Worm (Caenorhabditis elegans) whole organism, L4 larva: Measurements from ENCODE around the gene xbx-9.

Source experiments
- D1046.2 ChIP-seq: fragments of 200-800 bp; sonication (Bioruptor generic); IDR thresholded peaks from 2 replicates; pipeline ENCODE4 v1.3.6; 2022; ENCODE audit warnings: missing genetic modification characterization, missing compliant biosample characterization
- F37D6.2 ChIP-seq: sonication (generic microtip); optimal IDR thresholded peaks from 2 replicates; lab custom pipeline; 2016; ENCODE audit warnings: mild to moderate bottlenecking, missing genetic modification characterization, missing compliant biosample characterization
- F44E2.7 ChIP-seq: fragments of 200-800 bp; sonication (Bioruptor generic); IDR thresholded peaks from 2 replicates; pipeline ENCODE4 v2.1.2; 2022; ENCODE audit warnings: missing genetic modification characterization, missing compliant biosample characterization
- R02D3.7 ChIP-seq: fragments of 150-350 bp; sonication (generic microtip); optimal IDR thresholded peaks from 3 replicates; lab custom pipeline; 2014; ENCODE audit warnings: missing biosample characterization, missing genetic modification characterization
- T26A8.4 ChIP-seq: fragments of 200-800 bp; sonication (Bioruptor generic); IDR thresholded peaks from 2 replicates; pipeline ENCODE4 v1.3.6; 2022; ENCODE audit warnings: missing genetic modification characterization, missing compliant biosample characterization
- ZK337.2 ChIP-seq: fragments of 200-800 bp; sonication (Bioruptor generic); IDR thresholded peaks from 2 replicates; pipeline ENCODE4 v1.3.6; 2022; ENCODE audit warnings: missing genetic modification reagents, missing genetic modification characterization, missing compliant biosample characterization
- ama-1 ChIP-seq: fragments of 150-350 bp; optimal IDR thresholded peaks from 2 replicates; lab custom pipeline; 2014; ENCODE audit warnings: inconsistent platforms, mixed read lengths
- arid-1 ChIP-seq: fragments of 200-800 bp; sonication (Bioruptor generic); conservative IDR thresholded peaks from 2 replicates; pipeline ENCODE4 v1.3.6; 2022; ENCODE audit warnings: missing genetic modification reagents, missing genetic modification characterization, missing compliant biosample characterization
- ceh-20 ChIP-seq: fragments of 200-800 bp; sonication (Bioruptor generic); IDR thresholded peaks from 2 replicates; pipeline ENCODE4 v1.3.6; 2022; ENCODE audit warnings: missing genetic modification reagents, missing genetic modification characterization, missing compliant biosample characterization
- ceh-28 ChIP-seq: fragments of 150-350 bp; optimal IDR thresholded peaks from 2 replicates; lab custom pipeline; 2014; ENCODE audit warnings: missing biosample characterization, missing genetic modification reagents, missing genetic modification characterization
- ceh-62 ChIP-seq: sonication (generic microtip); optimal IDR thresholded peaks from 2 replicates; lab custom pipeline; 2017; ENCODE audit warnings: missing biosample characterization, missing genetic modification characterization
- ces-1 ChIP-seq: fragments of 150-350 bp; sonication (generic microtip); optimal IDR thresholded peaks from 4 replicates; lab custom pipeline; 2014; ENCODE audit warnings: missing biosample characterization, missing genetic modification reagents, missing genetic modification characterization
- cey-2 ChIP-seq: sonication (generic microtip); optimal IDR thresholded peaks from 3 replicates; lab custom pipeline; 2017; ENCODE audit warnings: missing genetic modification characterization, mild to moderate bottlenecking, missing compliant biosample characterization, antibody characterized with exemption, borderline replicate concordance; ENCODE audit not compliant: insufficient read depth
- ctbp-1 ChIP-seq: fragments of 200-800 bp; sonication (Bioruptor generic); IDR thresholded peaks from 2 replicates; pipeline ENCODE4 v1.3.6; 2022; ENCODE audit warnings: missing genetic modification reagents, missing genetic modification characterization, missing compliant biosample characterization
- duxl-1 ChIP-seq: sonication (generic microtip); optimal IDR thresholded peaks from 2 replicates; lab custom pipeline; 2016; ENCODE audit warnings: mild to moderate bottlenecking, missing genetic modification characterization, moderate library complexity, missing compliant biosample characterization; ENCODE audit not compliant: poor library complexity
- egl-27 ChIP-seq: sonication (generic microtip); optimal IDR thresholded peaks from 3 replicates; lab custom pipeline; 2017; ENCODE audit warnings: missing biosample characterization, missing genetic modification reagents, missing genetic modification characterization
- egl-43 ChIP-seq: fragments of 200-800 bp; sonication (Bioruptor generic); IDR thresholded peaks from 2 replicates; pipeline ENCODE4 v1.3.6; 2022; ENCODE audit warnings: missing genetic modification reagents, missing genetic modification characterization, missing compliant biosample characterization
- fkh-10 ChIP-seq: fragments of 150-350 bp; optimal IDR thresholded peaks from 2 replicates; lab custom pipeline; 2014; ENCODE audit warnings: missing biosample characterization, missing genetic modification reagents, missing genetic modification characterization
- fos-1 ChIP-seq: fragments of 150-350 bp; optimal IDR thresholded peaks from 2 replicates; lab custom pipeline; 2014; ENCODE audit warnings: missing biosample characterization, missing genetic modification characterization
- hif-1 ChIP-seq, 2 experiments: sonication (generic microtip); optimal IDR thresholded peaks; 2 replicates each; lab custom pipeline; 2016 to 2017; ENCODE audit warnings: missing compliant biosample characterization in 2 of 2, missing genetic modification characterization in 2 of 2, missing genetic modification reagents in 2 of 2, missing genotype in 2 of 2, mild to moderate bottlenecking in 1 of 2
- hlh-30 ChIP-seq: sonication (generic microtip); optimal IDR thresholded peaks from 2 replicates; lab custom pipeline; 2017; ENCODE audit warnings: antibody characterized with exemption, mild to moderate bottlenecking, missing genetic modification characterization, missing compliant biosample characterization; ENCODE audit not compliant: insufficient read depth
- jun-1 ChIP-seq: fragments of 150-350 bp; optimal IDR thresholded peaks from 2 replicates; lab custom pipeline; 2014; ENCODE audit warnings: missing biosample characterization, missing genetic modification reagents, missing genetic modification characterization
- lin-1 ChIP-seq: fragments of 200-800 bp; sonication (Bioruptor generic); IDR thresholded peaks from 2 replicates; pipeline ENCODE4 v1.3.6; 2022; ENCODE audit warnings: missing genetic modification reagents, missing genetic modification characterization, missing compliant biosample characterization
- lin-13 ChIP-seq: fragments of 150-350 bp; optimal IDR thresholded peaks from 2 replicates; lab custom pipeline; 2014; ENCODE audit warnings: missing biosample characterization, missing genetic modification reagents, missing genetic modification characterization
- lin-15B ChIP-seq: fragments of 150-350 bp; sonication (generic microtip); optimal IDR thresholded peaks from 3 replicates; lab custom pipeline; 2014; ENCODE audit warnings: missing biosample characterization, missing genetic modification characterization
- lin-29 ChIP-seq: fragments of 200-800 bp; sonication (Bioruptor generic); IDR thresholded peaks from 2 replicates; pipeline ENCODE4 v1.3.6; 2022; ENCODE audit warnings: missing genetic modification reagents, missing genetic modification characterization, missing compliant biosample characterization
- lin-39 ChIP-seq: fragments of 150-350 bp; optimal IDR thresholded peaks from 2 replicates; lab custom pipeline; 2014; ENCODE audit warnings: missing biosample characterization, missing genetic modification reagents, missing genetic modification characterization
- lsy-2 ChIP-seq, 2 experiments: fragments of 150-350 bp in 1 of 2; sonication (generic microtip) in 1 of 2; optimal IDR thresholded peaks; 2 replicates each; lab custom pipeline; 2014 to 2017; ENCODE audit warnings: missing biosample characterization in 2 of 2, missing genetic modification characterization in 2 of 2
- madf-9 ChIP-seq: fragments of 200-800 bp; sonication (Bioruptor generic); conservative IDR thresholded peaks from 2 replicates; pipeline ENCODE4 v1.3.6; 2022; ENCODE audit warnings: missing genetic modification reagents, missing genetic modification characterization, missing compliant biosample characterization
- mes-2 ChIP-seq: sonication (generic microtip); optimal IDR thresholded peaks from 2 replicates; lab custom pipeline; 2016; ENCODE audit warnings: missing genotype, mild to moderate bottlenecking, missing genetic modification characterization, missing compliant biosample characterization; ENCODE audit not compliant: poor library complexity, severe bottlenecking
- mxl-2 ChIP-seq: fragments of 200-800 bp; sonication (Bioruptor generic); conservative IDR thresholded peaks from 2 replicates; pipeline ENCODE4 v1.3.6; 2022; ENCODE audit warnings: missing genetic modification reagents, missing genetic modification characterization, missing compliant biosample characterization
- mxl-3 ChIP-seq: fragments of 200-800 bp; sonication (Bioruptor generic); optimal IDR thresholded peaks from 2 replicates; lab custom pipeline; 2018; ENCODE audit warnings: mild to moderate bottlenecking, missing genetic modification characterization, missing compliant biosample characterization
- nhr-10 ChIP-seq: fragments of 150-350 bp; optimal IDR thresholded peaks from 2 replicates; lab custom pipeline; 2014; ENCODE audit warnings: missing biosample characterization, missing genetic modification characterization
- nhr-102 ChIP-seq: sonication (generic microtip); optimal IDR thresholded peaks from 2 replicates; lab custom pipeline; 2016; ENCODE audit warnings: mild to moderate bottlenecking, missing genetic modification characterization, moderate library complexity, missing compliant biosample characterization
- nhr-11 ChIP-seq: fragments of 150-350 bp; optimal IDR thresholded peaks from 2 replicates; lab custom pipeline; 2014; ENCODE audit warnings: missing biosample characterization, missing genetic modification characterization
- nhr-111 ChIP-seq: fragments of 200-800 bp; sonication (Bioruptor generic); optimal IDR thresholded peaks from 2 replicates; lab custom pipeline; 2018; ENCODE audit warnings: mild to moderate bottlenecking, missing genetic modification characterization, missing compliant biosample characterization
- nhr-41 ChIP-seq: fragments of 200-800 bp; sonication (Bioruptor generic); IDR thresholded peaks from 2 replicates; pipeline ENCODE4 v1.3.6; 2022; ENCODE audit warnings: missing genetic modification reagents, missing genetic modification characterization, missing compliant biosample characterization
- nhr-42 ChIP-seq: fragments of 200-800 bp; sonication (Bioruptor generic); IDR thresholded peaks from 2 replicates; pipeline ENCODE4 v1.3.6; 2022; ENCODE audit warnings: missing genetic modification characterization, missing compliant biosample characterization
- nhr-48 ChIP-seq: sonication (generic microtip); optimal IDR thresholded peaks from 2 replicates; lab custom pipeline; 2016; ENCODE audit warnings: mild to moderate bottlenecking, missing genetic modification characterization, missing compliant biosample characterization
- nhr-77 ChIP-seq: fragments of 150-350 bp; optimal IDR thresholded peaks from 2 replicates; lab custom pipeline; 2014; ENCODE audit warnings: missing biosample characterization, missing genetic modification characterization
- pqm-1 ChIP-seq: sonication (generic microtip); optimal IDR thresholded peaks from 2 replicates; lab custom pipeline; 2017; ENCODE audit warnings: missing biosample characterization, missing genetic modification characterization
- spr-3 ChIP-seq: fragments of 200-800 bp; sonication (Bioruptor generic); optimal IDR thresholded peaks from 2 replicates; lab custom pipeline; 2018; ENCODE audit warnings: mild to moderate bottlenecking, missing genetic modification characterization, missing compliant biosample characterization
- unc-130 ChIP-seq: sonication (generic microtip); optimal IDR thresholded peaks from 2 replicates; lab custom pipeline; 2016; ENCODE audit warnings: missing genetic modification reagents, missing genetic modification characterization, missing compliant biosample characterization
- unc-39 ChIP-seq: sonication (generic microtip); optimal IDR thresholded peaks from 2 replicates; lab custom pipeline; 2017; ENCODE audit warnings: missing biosample characterization, missing genetic modification characterization
- unc-62 ChIP-seq, 3 experiments: fragments of 150-350 bp in 1 of 3; sonication (generic microtip); optimal IDR thresholded peaks in 2 of 3; peaks in 1 of 3; 1 replicate in 1 of 3; 2 replicates in 2 of 3; lab custom pipeline; 2014 to 2017; ENCODE audit warnings: missing biosample characterization in 3 of 3, missing genetic modification characterization in 3 of 3, missing genetic modification reagents in 3 of 3, missing genotype in 1 of 3
- vab-7 ChIP-seq: fragments of 200-800 bp; sonication (Bioruptor generic); IDR thresholded peaks from 2 replicates; pipeline ENCODE4 v1.3.6; 2022; ENCODE audit warnings: missing genetic modification reagents, missing genetic modification characterization, missing compliant biosample characterization
- zag-1 ChIP-seq: fragments of 150-350 bp; optimal IDR thresholded peaks from 2 replicates; lab custom pipeline; 2014; ENCODE audit warnings: missing biosample characterization, missing genetic modification characterization
- zfp-2 ChIP-seq: sonication (generic microtip); optimal IDR thresholded peaks from 2 replicates; lab custom pipeline; 2016; ENCODE audit warnings: mild to moderate bottlenecking, missing genetic modification characterization, missing compliant biosample characterization
- ztf-11 ChIP-seq: fragments of 150-350 bp; optimal IDR thresholded peaks from 2 replicates; lab custom pipeline; 2014; ENCODE audit warnings: missing biosample characterization, missing genetic modification characterization
- ztf-7 ChIP-seq: fragments of 150-350 bp; optimal IDR thresholded peaks from 2 replicates; lab custom pipeline; 2014; ENCODE audit warnings: missing biosample characterization, missing genetic modification characterization

Gene xbx-9

ce11 chrV:12728062-12728665, 5.8 kb upstream of the xbx-9 start, which contains the start of the genes rpl-28 and mrpl-49:
Gene rpl-28, minus strand, starts transcription at chrV:12728112.
Gene mrpl-49, plus strand, starts transcription at chrV:12728631.
- TF ChIP-seq unc-39 (no peak), nhr-111 (GFP tag; lab: Kevin White, UChicago) (no peak), lin-29 (no peak), ctbp-1 (GFP tag; lab: Robert Waterston, UW) (no peak), fos-1 (no peak), nhr-11 (tag; lab: Kevin White, UChicago) (peak; percentile 88), spr-3 (GFP tag; lab: Kevin White, UChicago) (no peak), mes-2 (tag; lab: Kevin White, UChicago) (no peak), lin-39 (tag; lab: Kevin White, UChicago) (no peak), R02D3.7 (tag; lab: Kevin White, UChicago) (peak; percentile 79), lsy-2 (tag; optimal IDR thresholded peaks at IDR 0.05; lab: Kevin White, UChicago) (peak; percentile 38 to 94), unc-62 (GFP tag; optimal IDR thresholded peaks at IDR 0.05 in 1 of 2; lab: Kevin White, UChicago) (peak in 1 of 2 experiments; percentile 71), unc-62 (tag; optimal IDR thresholded peaks at IDR 0.05; lab: Kevin White, UChicago) (no peak), mxl-2 (GFP tag; lab: Robert Waterston, UW) (no peak), nhr-48 (tag; lab: Kevin White, UChicago) (no peak), nhr-102 (tag; lab: Kevin White, UChicago) (peak; percentile 54), lin-15B (peak; percentile 86), T26A8.4 (GFP tag; lab: Robert Waterston, UW) (0 out of 2 replicates have a peak, but pooled peaks have one; percentile 43), pqm-1 (tag; lab: Kevin White, UChicago) (peak; percentile 42), madf-9 (0 out of 2 replicates have a peak, but pooled peaks have one; percentile 26), jun-1 (tag; lab: Kevin White, UChicago) (no peak), duxl-1 (tag; lab: Kevin White, UChicago) (no peak), F37D6.2 (tag; lab: Kevin White, UChicago) (peak; percentile 22), nhr-42 (0 out of 2 replicates have a peak, but pooled peaks have one; percentile 57), zag-1 (tag; lab: Kevin White, UChicago) (no peak), mxl-3 (no peak), ces-1 (GFP tag; lab: Kevin White, UChicago) (no peak), arid-1 (GFP tag; lab: Robert Waterston, UW) (no peak), hif-1 (tag; optimal IDR thresholded peaks at IDR 0.05; lab: Kevin White, UChicago) (no peak), hlh-30 (tag; lab: Kevin White, UChicago) (peak; percentile 76), nhr-10 (tag; lab: Kevin White, UChicago) (no peak), ceh-62 (tag; lab: Kevin White, UChicago) (no peak), ztf-11 (no peak), zfp-2 (no peak), nhr-41 (GFP tag; lab: Robert Waterston, UW) (no peak), nhr-77 (peak; percentile 96), lin-13 (GFP tag; lab: Kevin White, UChicago) (peak; percentile 29), ceh-20 (no peak), egl-43 (GFP tag; lab: Robert Waterston, UW) (no peak), lin-1 (GFP tag; lab: Robert Waterston, UW) (no peak), ztf-7 (no peak), egl-27 (no peak), ama-1 (lab: Kevin White, UChicago) (peak; percentile 17), cey-2 (tag; lab: Kevin White, UChicago) (no peak), D1046.2 (GFP tag; lab: Robert Waterston, UW) (no peak), ZK337.2 (GFP tag; lab: Robert Waterston, UW) (0 out of 2 replicates have a peak, but pooled peaks have one; percentile 6), F44E2.7 (no peak), unc-130 (GFP tag; lab: Kevin White, UChicago) (no peak), vab-7 (GFP tag; lab: Robert Waterston, UW) (0 out of 2 replicates have a peak, but pooled peaks have one; percentile 6), fkh-10 (GFP tag; lab: Kevin White, UChicago) (peak; percentile 57), ceh-28 (tag; lab: Kevin White, UChicago) (no peak)
